Worm (Caenorhabditis elegans): Measurements from ENCODE around the gene vps-18.

The vps-18 gene

ce11 chrII:4478303-4478702 lies 17.4 kb downstream of the vps-18 start, which contains the start of gene T05C1.1:
Gene T05C1.1 (plus strand): TSS chrII:4478603.
- TF ChIP-seq attf-5 (GFP tag; optimal IDR thresholded peaks at IDR 0.05) (no peak), ceh-27 (GFP tag; optimal IDR thresholded peaks at IDR 0.05) (no peak), lin-35 (GFP tag; optimal IDR thresholded peaks at IDR 0.05) (no peak), T07F8.4 (tag; optimal IDR thresholded peaks at IDR 0.05) (no peak), ets-4 (GFP tag; optimal IDR thresholded peaks at IDR 0.05) (no peak), egl-18 (GFP tag; IDR thresholded peaks at IDR 0.05) (no peak), hlh-26 (GFP tag; conservative IDR thresholded peaks at IDR 0.05) (no peak)

- TF ChIP-seq xnd-1 (tag; optimal IDR thresholded peaks at IDR 0.05) (no peak), dox-1 (GFP tag; IDR thresholded peaks at IDR 0.05) (no peak), efl-1 (GFP tag; optimal IDR thresholded peaks at IDR 0.05) (no peak), ztf-25 (GFP tag; IDR thresholded peaks at IDR 0.05) (no peak), B0019.2 (GFP tag; conservative IDR thresholded peaks at IDR 0.05) (no peak), madf-10 (tag; optimal IDR thresholded peaks at IDR 0.05) (no peak), rec-8 (tag; optimal IDR thresholded peaks at IDR 0.05) (no peak), nhr-80 (tag; optimal IDR thresholded peaks at IDR 0.05) (no peak), unc-62 (GFP tag; optimal IDR thresholded peaks at IDR 0.05) (no peak), ekl-4 (GFP tag; IDR thresholded peaks at IDR 0.05) (no peak), hlh-12 (tag; optimal IDR thresholded peaks at IDR 0.05) (no peak), F55B11.4 (tag; optimal IDR thresholded peaks at IDR 0.05; ENCODE audit: borderline replicate concordance, insufficient read depth) (no peak), D2030.7 (GFP tag; IDR thresholded peaks at IDR 0.05) (no peak), C17E4.6 (GFP tag; IDR thresholded peaks at IDR 0.05) (no peak), die-1 (tag; optimal IDR thresholded peaks at IDR 0.05) (no peak), Y95B8A.8 (GFP tag; IDR thresholded peaks at IDR 0.05) (no peak), mxl-1 (tag; optimal IDR thresholded peaks at IDR 0.05) (no peak)
Measured at ce11 chrII:4482021-4482420, 21.1 kb downstream of the vps-18 start, which contains the start of gene T05C1.2. Gene T05C1.2 (minus strand): TSS chrII:4482121.

- TF ChIP-seq him-1 (tag; optimal IDR thresholded peaks at IDR 0.05), result no peak
- no peak for TF ChIP-seq egrh-3 (GFP tag; IDR thresholded peaks at IDR 0.05)
- no peak for TF ChIP-seq ztf-18 (tag; optimal IDR thresholded peaks at IDR 0.05)
- TF ChIP-seq ceh-100 (GFP tag; IDR thresholded peaks at IDR 0.05), result no peak
- TF ChIP-seq rcor-1 (GFP tag; IDR thresholded peaks at IDR 0.05), result no peak
- no peak for TF ChIP-seq F37B4.10 (GFP tag; IDR thresholded peaks at IDR 0.05)
- no peak for TF ChIP-seq ztf-25 (GFP tag; IDR thresholded peaks at IDR 0.05)
- TF ChIP-seq ztf-28 (GFP tag; IDR thresholded peaks at IDR 0.05), result no peak
- TF ChIP-seq unc-62 (GFP tag; optimal IDR thresholded peaks at IDR 0.05), result no peak
- TF ChIP-seq B0336.3 (GFP tag; IDR thresholded peaks at IDR 0.05), result no peak
- no peak for TF ChIP-seq K11D2.4 (GFP tag; IDR thresholded peaks at IDR 0.05)
- TF ChIP-seq lag-1 (GFP tag; IDR thresholded peaks at IDR 0.05), result no peak
- no peak for TF ChIP-seq dox-1 (GFP tag; IDR thresholded peaks at IDR 0.05)
- TF ChIP-seq cebp-2 (GFP tag; IDR thresholded peaks at IDR 0.05), result no peak
- TF ChIP-seq lsy-27 (tag; optimal IDR thresholded peaks at IDR 0.05; ENCODE audit: borderline replicate concordance, insufficient read depth), result no peak
- no peak for TF ChIP-seq chd-7 (tag; optimal IDR thresholded peaks at IDR 0.05)
- no peak for TF ChIP-seq ceh-58 (GFP tag; IDR thresholded peaks at IDR 0.05)
Measured at ce11 chrII:4489288-4489687, 28.4 kb downstream of the vps-18 start, which contains the start of gene T05C1.3. Gene T05C1.3 (minus strand): TSS chrII:4489388.

All from whole organism, young adult.